Worm (Caenorhabditis elegans): ENCODE results near the gene srh-32.

Gene srh-32

ce11 chrV:17724704-17725103 is 23.7 kb downstream of the srh-32 start, which contains the start of gene fat-5:
TSS of gene fat-5 (plus strand) at chrV:17725004.
- no peak for TF ChIP-seq tag-97 (GFP tag; IDR thresholded peaks at IDR 0.05)
- peak; percentile 41 for TF ChIP-seq aha-1 (tag)
- TF ChIP-seq fos-1 (tag; optimal IDR thresholded peaks at IDR 0.05): no peak
- no peak for TF ChIP-seq dmd-8 (GFP tag; IDR thresholded peaks at IDR 0.05)
- TF ChIP-seq ZK337.2 (GFP tag; IDR thresholded peaks at IDR 0.05): no peak

- TF ChIP-seq zfp-2 (tag; optimal IDR thresholded peaks at IDR 0.05) (no peak), pqm-1 (tag; optimal IDR thresholded peaks at IDR 0.05) (no peak), tag-97 (GFP tag; IDR thresholded peaks at IDR 0.05) (no peak), ama-1 (optimal IDR thresholded peaks at IDR 0.05) (no peak), spr-1 (tag; optimal IDR thresholded peaks at IDR 0.05) (no peak), nhr-28 (tag; optimal IDR thresholded peaks at IDR 0.05) (no peak), gei-8 (GFP tag; optimal IDR thresholded peaks at IDR 0.05) (no peak), pha-4 (GFP tag; IDR thresholded peaks at IDR 0.05) (no peak), pha-4 (tag; optimal IDR thresholded peaks at IDR 0.05) (no peak), nhr-10 (tag; optimal IDR thresholded peaks at IDR 0.05) (no peak), saeg-2 (GFP tag; IDR thresholded peaks at IDR 0.05) (no peak), cey-2 (tag; optimal IDR thresholded peaks at IDR 0.05; ENCODE audit: borderline replicate concordance, insufficient read depth) (no peak), aha-1 (tag) (no peak), daf-19 (GFP tag; conservative IDR thresholded peaks at IDR 0.05) (no peak), lir-3 (tag; optimal IDR thresholded peaks at IDR 0.05) (no peak), lin-39 (tag; optimal IDR thresholded peaks at IDR 0.05) (no peak), lin-1 (GFP tag; IDR thresholded peaks at IDR 0.05) (no peak)
These were observed 27.3 kb downstream of the srh-32 start for ce11 chrV:17728336-17728735.

ce11 chrV:17728757-17729156 is 27.7 kb downstream of the srh-32 start:
- peak in 1 of 2 experiments; percentile 40 for TF ChIP-seq daf-16 (GFP tag; optimal IDR thresholded peaks at IDR 0.05)
- no peak for TF ChIP-seq daf-16 (tag; optimal IDR thresholded peaks at IDR 0.05)
- TF ChIP-seq lir-3 (tag; optimal IDR thresholded peaks at IDR 0.05): no peak
- no peak for TF ChIP-seq ZK546.5 (tag; optimal IDR thresholded peaks at IDR 0.05)
- TF ChIP-seq hif-1 (tag; optimal IDR thresholded peaks at IDR 0.05): no peak
- TF ChIP-seq pha-4 (GFP tag; IDR thresholded peaks at IDR 0.05): no peak
- TF ChIP-seq pha-4 (tag; optimal IDR thresholded peaks at IDR 0.05): no peak
- TF ChIP-seq arid-1 (GFP tag; conservative IDR thresholded peaks at IDR 0.05): no peak
- TF ChIP-seq lin-15B (tag; optimal IDR thresholded peaks at IDR 0.05): no peak
- TF ChIP-seq ztf-7 (tag; optimal IDR thresholded peaks at IDR 0.05): no peak
- TF ChIP-seq mep-1 (tag; optimal IDR thresholded peaks at IDR 0.05): no peak
- no peak for TF ChIP-seq egl-27 (tag; optimal IDR thresholded peaks at IDR 0.05)
- TF ChIP-seq lin-13 (GFP tag; optimal IDR thresholded peaks at IDR 0.05): no peak
- no peak for TF ChIP-seq mxl-3 (GFP tag; optimal IDR thresholded peaks at IDR 0.05)
- TF ChIP-seq zfp-3 (GFP tag; conservative IDR thresholded peaks at IDR 0.05): no peak
- 0 out of 2 replicates have a peak, but pooled peaks have one; percentile 29 for TF ChIP-seq ceh-20 (GFP tag; IDR thresholded peaks at IDR 0.05)
- no peak for TF ChIP-seq ces-1 (GFP tag; optimal IDR thresholded peaks at IDR 0.05)
- TF ChIP-seq spr-1 (tag; optimal IDR thresholded peaks at IDR 0.05): no peak
- TF ChIP-seq ceh-62 (tag; optimal IDR thresholded peaks at IDR 0.05): no peak
- no peak for TF ChIP-seq pqm-1 (tag; optimal IDR thresholded peaks at IDR 0.05)
- TF ChIP-seq hlh-30 (tag; optimal IDR thresholded peaks at IDR 0.05; ENCODE audit: insufficient read depth): no peak
- peak; percentile 60 for TF ChIP-seq nhr-11 (tag; optimal IDR thresholded peaks at IDR 0.05)
- TF ChIP-seq nhr-28 (tag; optimal IDR thresholded peaks at IDR 0.05): no peak
- no peak for TF ChIP-seq dpl-1 (GFP tag; optimal IDR thresholded peaks at IDR 0.05)
- peak in 1 of 2 experiments; percentile 96 for TF ChIP-seq unc-62 (GFP tag; optimal IDR thresholded peaks at IDR 0.05 in 1 of 2)
- TF ChIP-seq unc-62 (tag; optimal IDR thresholded peaks at IDR 0.05): no peak
- TF ChIP-seq hlh-11 (tag; optimal IDR thresholded peaks at IDR 0.05): peak; percentile 38
- no peak for TF ChIP-seq F26F4.8 (GFP tag; conservative IDR thresholded peaks at IDR 0.05)
- no peak for TF ChIP-seq jun-1 (tag; optimal IDR thresholded peaks at IDR 0.05)
- no peak for TF ChIP-seq snpc-4 (tag; optimal IDR thresholded peaks at IDR 0.05)
- no peak for TF ChIP-seq nhr-42 (GFP tag; IDR thresholded peaks at IDR 0.05)
- no peak for TF ChIP-seq daf-19 (GFP tag; conservative IDR thresholded peaks at IDR 0.05)
- no peak for TF ChIP-seq mdl-1 (tag; optimal IDR thresholded peaks at IDR 0.05)
- no peak for TF ChIP-seq mdt-29 (GFP tag; IDR thresholded peaks at IDR 0.05)
- no peak for TF ChIP-seq Y48G9A.11 (GFP tag; IDR thresholded peaks at IDR 0.05)
- no peak for TF ChIP-seq nhr-48 (tag; optimal IDR thresholded peaks at IDR 0.05)
- TF ChIP-seq nhr-77 (tag; optimal IDR thresholded peaks at IDR 0.05): no peak
